Worm (Caenorhabditis elegans) whole organism, L4 larva: ENCODE measurements around the gene C06C3.7.

ENCODE experiments used
- nhr-111 ChIP-seq: fragments of 200-800 bp; sonication (Bioruptor generic); optimal IDR thresholded peaks from 2 replicates; lab custom pipeline; 2018; ENCODE audit warnings: mild to moderate bottlenecking, missing genetic modification characterization, missing compliant biosample characterization
- nhr-25 ChIP-seq: sonication (generic microtip); optimal IDR thresholded peaks from 2 replicates; lab custom pipeline; 2017; ENCODE audit warnings: missing genetic modification characterization, mild to moderate bottlenecking, missing compliant biosample characterization, antibody characterized with exemption, moderate library complexity, borderline replicate concordance; ENCODE audit not compliant: insufficient read depth
- nhr-28 ChIP-seq: fragments of 150-350 bp; optimal IDR thresholded peaks from 2 replicates; lab custom pipeline; 2014; ENCODE audit warnings: missing biosample characterization, missing genetic modification characterization
- sdz-12 ChIP-seq: fragments of 200-800 bp; sonication (Bioruptor generic); optimal IDR thresholded peaks from 2 replicates; lab custom pipeline; 2018; ENCODE audit warnings: mild to moderate bottlenecking, missing genetic modification characterization, missing compliant biosample characterization
- unc-39 ChIP-seq: sonication (generic microtip); optimal IDR thresholded peaks from 2 replicates; lab custom pipeline; 2017; ENCODE audit warnings: missing biosample characterization, missing genetic modification characterization

DNA sequence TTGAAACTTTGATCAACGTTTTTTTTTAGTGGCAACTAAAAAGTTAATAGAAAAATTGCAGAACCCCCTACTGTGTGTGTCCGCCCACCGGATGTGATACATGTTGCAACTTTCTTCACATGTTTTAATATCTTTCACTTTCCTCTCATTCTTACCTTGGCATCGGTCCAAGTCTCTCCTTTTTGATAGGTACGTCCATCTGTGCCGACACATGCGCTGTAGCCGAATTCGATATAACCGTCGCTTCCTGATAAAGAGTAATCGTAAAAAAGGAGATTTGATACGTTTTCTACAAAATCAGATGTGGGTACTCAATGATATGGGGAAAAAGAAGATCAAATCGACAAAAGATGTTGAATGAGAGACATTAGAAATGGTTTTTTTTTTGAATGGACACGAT, 40.2 kb upstream of the C06C3.7 start:
- TF ChIP-seq nhr-25, result no peak
- TF ChIP-seq nhr-111 (GFP tag; lab: Kevin White, UChicago), result no peak
- no peak for TF ChIP-seq sdz-12
- no peak for TF ChIP-seq unc-39 (tag; lab: Kevin White, UChicago)
- TF ChIP-seq nhr-28 (tag; lab: Kevin White, UChicago), result peak; percentile 39
